Worm (Caenorhabditis elegans) whole organism, L3 larva: ENCODE data around the gene fbxa-158.

Experiments used
- R02D3.7 ChIP-seq: fragments of 150-350 bp; optimal IDR thresholded peaks from 2 replicates; lab custom pipeline; 2014; ENCODE audit warnings: missing biosample characterization, missing genetic modification characterization
- ZK546.5 ChIP-seq: sonication (generic microtip); optimal IDR thresholded peaks from 2 replicates; lab custom pipeline; 2017; ENCODE audit warnings: missing biosample characterization, missing genetic modification characterization
- aly-2 ChIP-seq: fragments of 150-350 bp; optimal IDR thresholded peaks from 2 replicates; lab custom pipeline; 2014; ENCODE audit warnings: missing biosample characterization, missing genetic modification characterization
- ama-1 ChIP-seq: fragments of 150-350 bp; optimal IDR thresholded peaks from 2 replicates; lab custom pipeline; 2018
- ceh-16 ChIP-seq: sonication (generic microtip); optimal IDR thresholded peaks from 2 replicates; lab custom pipeline; 2017; ENCODE audit warnings: missing biosample characterization, missing genetic modification characterization
- ceh-28 ChIP-seq: fragments of 150-350 bp; optimal IDR thresholded peaks from 2 replicates; lab custom pipeline; 2014; ENCODE audit warnings: missing biosample characterization, missing genetic modification reagents, missing genetic modification characterization
- ceh-82 ChIP-seq: fragments of 150-350 bp; optimal IDR thresholded peaks from 2 replicates; lab custom pipeline; 2014; ENCODE audit warnings: missing biosample characterization, missing genetic modification characterization
- daf-12 ChIP-seq: fragments of 150-350 bp; optimal IDR thresholded peaks from 2 replicates; lab custom pipeline; 2014; ENCODE audit warnings: missing biosample characterization, missing genetic modification reagents, missing genetic modification characterization
- egl-27 ChIP-seq: sonication (generic microtip); optimal IDR thresholded peaks from 4 replicates; lab custom pipeline; 2017; ENCODE audit warnings: missing biosample characterization, missing genetic modification reagents, missing genetic modification characterization
- egl-5 ChIP-seq: fragments of 150-350 bp; optimal IDR thresholded peaks from 2 replicates; lab custom pipeline; 2017; ENCODE audit warnings: missing biosample characterization, missing genetic modification reagents, missing genetic modification characterization, inconsistent platforms
- elt-1 ChIP-seq: fragments of 150-350 bp; optimal IDR thresholded peaks from 2 replicates; lab custom pipeline; 2014; ENCODE audit warnings: missing biosample characterization, missing genetic modification characterization
- elt-2 ChIP-seq: sonication (generic microtip); optimal IDR thresholded peaks from 2 replicates; lab custom pipeline; 2016; ENCODE audit warnings: missing genetic modification reagents, mild to moderate bottlenecking, missing genetic modification characterization, missing compliant biosample characterization
- eor-1 ChIP-seq, 2 experiments: fragments of 150-350 bp; optimal IDR thresholded peaks; 2 replicates each; lab custom pipeline; 2014 to 2018; ENCODE audit warnings: missing biosample characterization in 2 of 2, missing genetic modification characterization in 2 of 2
- fkh-2 ChIP-seq: fragments of 150-350 bp; optimal IDR thresholded peaks from 2 replicates; lab custom pipeline; 2014; ENCODE audit warnings: missing biosample characterization, missing genetic modification reagents, missing genetic modification characterization
- fos-1 ChIP-seq: fragments of 150-350 bp; optimal IDR thresholded peaks from 2 replicates; lab custom pipeline; 2014; ENCODE audit warnings: missing biosample characterization, missing genetic modification characterization
- jun-1 ChIP-seq: fragments of 150-350 bp; optimal IDR thresholded peaks from 2 replicates; lab custom pipeline; 2014; ENCODE audit warnings: missing biosample characterization, missing genetic modification reagents, missing genetic modification characterization
- lin-15B ChIP-seq: fragments of 150-350 bp; optimal IDR thresholded peaks from 2 replicates; lab custom pipeline; 2014; ENCODE audit warnings: missing biosample characterization, missing genetic modification characterization
- lin-39 ChIP-seq: fragments of 150-350 bp; optimal IDR thresholded peaks from 2 replicates; lab custom pipeline; 2018; ENCODE audit warnings: missing biosample characterization, missing genetic modification reagents, missing genetic modification characterization
- lsy-12 ChIP-seq: sonication (generic microtip); optimal IDR thresholded peaks from 2 replicates; lab custom pipeline; 2016; ENCODE audit warnings: mild to moderate bottlenecking, missing genetic modification characterization, missing compliant biosample characterization
- mdl-1 ChIP-seq: fragments of 150-350 bp; optimal IDR thresholded peaks from 2 replicates; lab custom pipeline; 2014; ENCODE audit warnings: missing biosample characterization, missing genetic modification characterization
- nfya-1 ChIP-seq: sonication (generic microtip); optimal IDR thresholded peaks from 2 replicates; lab custom pipeline; 2017; ENCODE audit warnings: missing genetic modification characterization, mild to moderate bottlenecking, missing compliant biosample characterization, antibody characterized with exemption, moderate library complexity; ENCODE audit not compliant: insufficient read depth
- nhr-11 ChIP-seq: fragments of 150-350 bp; optimal IDR thresholded peaks from 2 replicates; lab custom pipeline; 2014; ENCODE audit warnings: missing biosample characterization, missing genetic modification characterization
- nhr-12 ChIP-seq: fragments of 150-350 bp; optimal IDR thresholded peaks from 2 replicates; lab custom pipeline; 2014; ENCODE audit warnings: missing biosample characterization, missing genetic modification characterization
- nhr-23 ChIP-seq: fragments of 150-350 bp; optimal IDR thresholded peaks from 2 replicates; lab custom pipeline; 2014; ENCODE audit warnings: missing biosample characterization, missing genetic modification reagents, missing genetic modification characterization
- nhr-237 ChIP-seq: fragments of 150-350 bp; optimal IDR thresholded peaks from 2 replicates; lab custom pipeline; 2014; ENCODE audit warnings: missing biosample characterization, missing genetic modification characterization
- nhr-25 ChIP-seq: sonication (generic microtip); optimal IDR thresholded peaks from 2 replicates; lab custom pipeline; 2017; ENCODE audit warnings: missing biosample characterization, missing genetic modification characterization
- nhr-28 ChIP-seq: fragments of 150-350 bp; optimal IDR thresholded peaks from 2 replicates; lab custom pipeline; 2014; ENCODE audit warnings: missing biosample characterization, missing genetic modification characterization
- nhr-43 ChIP-seq: sonication (generic microtip); optimal IDR thresholded peaks from 2 replicates; lab custom pipeline; 2016; ENCODE audit warnings: mild to moderate bottlenecking, missing genetic modification characterization, missing compliant biosample characterization; ENCODE audit not compliant: poor library complexity, severe bottlenecking
- nhr-67 ChIP-seq: fragments of 150-350 bp; optimal IDR thresholded peaks from 2 replicates; lab custom pipeline; 2014; ENCODE audit warnings: missing biosample characterization, missing genetic modification characterization
- nhr-77 ChIP-seq: fragments of 150-350 bp; optimal IDR thresholded peaks from 2 replicates; lab custom pipeline; 2014; ENCODE audit warnings: missing biosample characterization, missing genetic modification characterization
- pqm-1 ChIP-seq: fragments of 150-350 bp; optimal IDR thresholded peaks from 2 replicates; lab custom pipeline; 2017; ENCODE audit warnings: missing biosample characterization, missing genetic modification characterization, inconsistent platforms
- sea-2 ChIP-seq: fragments of 150-350 bp; sonication (generic microtip); optimal IDR thresholded peaks from 4 replicates; lab custom pipeline; 2014; ENCODE audit warnings: missing biosample characterization, missing genetic modification reagents, missing genetic modification characterization
- skn-1 ChIP-seq: fragments of 150-350 bp; optimal IDR thresholded peaks from 2 replicates; lab custom pipeline; 2014; ENCODE audit warnings: missing biosample characterization, missing genetic modification characterization
- snpc-4 ChIP-seq: fragments of 150-350 bp; optimal IDR thresholded peaks from 2 replicates; lab custom pipeline; 2014; ENCODE audit warnings: missing biosample characterization, missing genetic modification characterization
- tbx-2 ChIP-seq: sonication (generic microtip); optimal IDR thresholded peaks from 2 replicates; lab custom pipeline; 2016; ENCODE audit warnings: mild to moderate bottlenecking, missing genetic modification characterization, missing compliant biosample characterization
- unc-39 ChIP-seq: sonication (generic microtip); optimal IDR thresholded peaks from 4 replicates; lab custom pipeline; 2017; ENCODE audit warnings: missing biosample characterization, missing genetic modification characterization
- zag-1 ChIP-seq: fragments of 150-350 bp; optimal IDR thresholded peaks from 2 replicates; lab custom pipeline; 2014; ENCODE audit warnings: missing biosample characterization, missing genetic modification characterization
- ztf-4 ChIP-seq: fragments of 150-350 bp; optimal IDR thresholded peaks from 2 replicates; lab custom pipeline; 2014; ENCODE audit warnings: missing biosample characterization, missing genetic modification characterization

Gene fbxa-158

ce11 chrII:1597101-1598088 is 23.7 kb downstream of the fbxa-158 start, which contains the start of gene bath-46:
bath-46 (plus strand) TSS chrII:1597906.
- TF ChIP-seq pqm-1, result peak; percentile 49
- TF ChIP-seq ceh-16 (tag; lab: Kevin White, UChicago), result no peak
- peak; percentile 73 for TF ChIP-seq elt-2 (tag; lab: Kevin White, UChicago)
- no peak for TF ChIP-seq nhr-12 (tag; lab: Kevin White, UChicago)

- no peak for TF ChIP-seq skn-1 (tag; lab: Kevin White, UChicago)
- TF ChIP-seq ceh-16 (tag; lab: Kevin White, UChicago), result no peak
- no peak for TF ChIP-seq daf-12 (tag; lab: Kevin White, UChicago)
- no peak for TF ChIP-seq zag-1 (tag; lab: Kevin White, UChicago)
- TF ChIP-seq lin-15B (tag; lab: Kevin White, UChicago), result no peak
- no peak for TF ChIP-seq ama-1 (lab: Kevin White, UChicago)
- no peak for TF ChIP-seq fkh-2 (tag; lab: Kevin White, UChicago)
- TF ChIP-seq nhr-23 (tag; lab: Kevin White, UChicago), result no peak
- TF ChIP-seq aly-2 (tag; lab: Kevin White, UChicago), result no peak
These were observed 25.9 kb downstream of the fbxa-158 start, which contains the start of gene clec-20 for ce11 chrII:1595137-1595536. clec-20 (minus strand) TSS chrII:1595237.

- TF ChIP-seq nhr-28 (tag; lab: Kevin White, UChicago) (no peak), lsy-12 (tag; lab: Kevin White, UChicago) (no peak), ceh-28 (no peak), ZK546.5 (no peak), sea-2 (GFP tag; lab: Kevin White, UChicago) (no peak), lin-39 (no peak), ceh-16 (tag; lab: Kevin White, UChicago) (no peak), daf-12 (tag; lab: Kevin White, UChicago) (no peak), elt-2 (tag; lab: Kevin White, UChicago) (no peak), ama-1 (lab: Kevin White, UChicago) (no peak), egl-27 (tag; lab: Kevin White, UChicago) (no peak), fos-1 (tag; lab: Kevin White, UChicago) (no peak), nhr-67 (tag; lab: Kevin White, UChicago) (no peak), mdl-1 (tag; lab: Kevin White, UChicago) (no peak), nfya-1 (tag; lab: Kevin White, UChicago) (no peak)
These were observed 31.2 kb downstream of the fbxa-158 start, which contains the start of gene T07H3.7 for ce11 chrII:1589845-1590244. T07H3.7 (minus strand) TSS chrII:1589945.

ce11 chrII:1586305-1586704 is 34.8 kb downstream of the fbxa-158 start, which contains the start of gene T07H3.8:
T07H3.8 (plus strand) TSS chrII:1586605.
- TF ChIP-seq fkh-2 (tag; lab: Kevin White, UChicago), result no peak
- TF ChIP-seq jun-1 (tag; lab: Kevin White, UChicago), result no peak
- no peak for TF ChIP-seq zag-1 (tag; lab: Kevin White, UChicago)
- no peak for TF ChIP-seq nhr-23 (tag; lab: Kevin White, UChicago)
- no peak for TF ChIP-seq nfya-1 (tag; lab: Kevin White, UChicago)
- no peak for TF ChIP-seq mdl-1 (tag; lab: Kevin White, UChicago)
- TF ChIP-seq nhr-43 (tag; lab: Kevin White, UChicago), result no peak
- no peak for TF ChIP-seq ceh-82
- TF ChIP-seq aly-2 (tag; lab: Kevin White, UChicago), result no peak
- no peak for TF ChIP-seq nhr-237
- no peak for TF ChIP-seq egl-5
- no peak for TF ChIP-seq lin-15B (tag; lab: Kevin White, UChicago)
- no peak for TF ChIP-seq tbx-2 (tag; lab: Kevin White, UChicago)
- TF ChIP-seq skn-1 (tag; lab: Kevin White, UChicago), result no peak
- no peak for TF ChIP-seq lin-39
- no peak for TF ChIP-seq unc-39
- TF ChIP-seq, all 47 proteins: peak for 0

- TF ChIP-seq nhr-77 (tag; lab: Kevin White, UChicago) (no peak), pqm-1 (no peak), ama-1 (lab: Kevin White, UChicago) (no peak), jun-1 (tag; lab: Kevin White, UChicago) (no peak), nhr-43 (tag; lab: Kevin White, UChicago) (no peak), snpc-4 (no peak), eor-1 (tag; optimal IDR thresholded peaks at IDR 0.05; lab: Kevin White, UChicago) (no peak), elt-2 (tag; lab: Kevin White, UChicago) (no peak), lin-39 (no peak), ceh-28 (no peak), nhr-25 (tag; lab: Kevin White, UChicago) (no peak), ztf-4 (tag; lab: Kevin White, UChicago) (no peak), tbx-2 (tag; lab: Kevin White, UChicago) (no peak), nhr-11 (tag; lab: Kevin White, UChicago) (no peak), elt-1 (tag; lab: Kevin White, UChicago) (no peak), egl-5 (no peak), R02D3.7 (tag; lab: Kevin White, UChicago) (no peak), unc-39 (no peak), egl-27 (tag; lab: Kevin White, UChicago) (no peak)
These were observed 36.9 kb downstream of the fbxa-158 start, which contains the start of gene clec-21 for ce11 chrII:1584140-1584539. clec-21 (minus strand) TSS chrII:1584240.
